Fruit fly (Drosophila melanogaster) whole organism, embryonic: ENCODE measurements around the gene mRpL4.

Experiments
- Awh ChIP-seq: fragments of 200-800 bp; sonication (Bioruptor generic); IDR thresholded peaks from 2 replicates; pipeline ENCODE4, ENCODE4 v1.3.6; 2022; ENCODE audit warnings: missing biosample characterization, missing genetic modification characterization
- Bdp1 ChIP-seq: fragments of 200-800 bp; sonication (Bioruptor generic); optimal IDR thresholded peaks from 3 replicates; lab custom pipeline; 2016; ENCODE audit warnings: missing biosample characterization, missing genetic modification characterization
- CG10959 ChIP-seq: fragments of 200-800 bp; sonication (Bioruptor generic); IDR thresholded peaks from 2 replicates; pipeline ENCODE4 v1.3.6; 2022; ENCODE audit warnings: missing biosample characterization, missing genetic modification characterization
- CG11093 ChIP-seq: fragments of 200-800 bp; sonication (Bioruptor generic); IDR thresholded peaks from 3 replicates; pipeline ENCODE4 v1.3.6; 2022; ENCODE audit warnings: missing biosample characterization, missing genetic modification characterization
- CG12104 ChIP-seq: fragments of 200-800 bp; sonication (Bioruptor generic); optimal IDR thresholded peaks from 3 replicates; lab custom pipeline; 2016; ENCODE audit warnings: missing biosample characterization, missing genetic modification characterization
- CG12391 ChIP-seq: fragments of 200-800 bp; sonication (Bioruptor generic); optimal IDR thresholded peaks from 3 replicates; lab custom pipeline; 2018; ENCODE audit warnings: missing biosample characterization, mild to moderate bottlenecking, missing genetic modification characterization, moderate library complexity
- CG15696 ChIP-seq: fragments of 200-800 bp; sonication (Bioruptor generic); optimal IDR thresholded peaks from 2 replicates; lab custom pipeline; 2019; ENCODE audit warnings: missing biosample characterization, mild to moderate bottlenecking, missing genetic modification characterization, moderate library complexity
- CG16813 ChIP-seq: fragments of 200-800 bp; sonication (Bioruptor generic); IDR thresholded peaks from 3 replicates; pipeline ENCODE4 v1.3.6; 2022; ENCODE audit warnings: missing biosample characterization, missing genetic modification characterization; ENCODE audit not compliant: partially characterized antibody
- CG18764 ChIP-seq: fragments of 200-800 bp; sonication (Bioruptor generic); optimal IDR thresholded peaks from 3 replicates; lab custom pipeline; 2016; ENCODE audit warnings: missing biosample characterization, missing genetic modification characterization
- CG2202 ChIP-seq: fragments of 200-800 bp; sonication (Bioruptor generic); optimal IDR thresholded peaks from 2 replicates; lab custom pipeline; 2018; ENCODE audit warnings: missing biosample characterization, mild to moderate bottlenecking, missing genetic modification characterization
- CG32532 ChIP-seq: fragments of 200-800 bp; sonication (Bioruptor generic); IDR thresholded peaks from 2 replicates; pipeline ENCODE4 v1.3.6; 2022; ENCODE audit warnings: missing biosample characterization, missing genetic modification characterization
- CG4360 ChIP-seq: fragments of 200-800 bp; sonication (Bioruptor generic); IDR thresholded peaks from 2 replicates; pipeline ENCODE4 v1.3.6; 2022; ENCODE audit warnings: missing biosample characterization, missing genetic modification characterization
- CG4854 ChIP-seq: fragments of 200-800 bp; sonication (Bioruptor generic); optimal IDR thresholded peaks from 2 replicates; lab custom pipeline; 2016; ENCODE audit warnings: missing biosample characterization, missing genetic modification characterization, inconsistent platforms
- CG6791 ChIP-seq: fragments of 200-800 bp; sonication (Bioruptor generic); IDR thresholded peaks from 3 replicates; pipeline ENCODE4 v1.3.6; 2022; ENCODE audit warnings: missing biosample characterization, missing genetic modification characterization; ENCODE audit not compliant: partially characterized antibody
- CG7357 ChIP-seq: fragments of 200-800 bp; sonication (Bioruptor generic); IDR thresholded peaks from 3 replicates; pipeline ENCODE4 v1.3.6; 2022; ENCODE audit warnings: missing biosample characterization, missing genetic modification characterization
- CG8089 ChIP-seq: fragments of 200-800 bp; sonication (Bioruptor generic); optimal IDR thresholded peaks from 3 replicates; lab custom pipeline; 2016; ENCODE audit warnings: missing biosample characterization, missing genetic modification characterization
- CG8281 ChIP-seq: fragments of 200-800 bp; sonication (Bioruptor generic); optimal IDR thresholded peaks from 2 replicates; lab custom pipeline; 2018; ENCODE audit warnings: missing biosample characterization, mild to moderate bottlenecking, missing genetic modification characterization, moderate library complexity
- CG9215 ChIP-seq: fragments of 200-800 bp; sonication (Bioruptor generic); IDR thresholded peaks from 2 replicates; pipeline ENCODE4 v1.3.6; 2022; ENCODE audit warnings: missing biosample characterization, missing genetic modification characterization
- CG9932 ChIP-seq: fragments of 200-800 bp; sonication (Bioruptor generic); IDR thresholded peaks from 2 replicates; pipeline ENCODE4 v1.3.6; 2022; ENCODE audit warnings: missing biosample characterization, missing genetic modification characterization
- Chrac-16 ChIP-seq: fragments of 200-800 bp; sonication (Bioruptor generic); optimal IDR thresholded peaks from 3 replicates; lab custom pipeline; 2016; ENCODE audit warnings: missing biosample characterization, missing genetic modification characterization
- CkIIα-i1 ChIP-seq: fragments of 200-800 bp; sonication (Bioruptor generic); IDR thresholded peaks from 2 replicates; pipeline ENCODE4 v1.3.6; 2022; ENCODE audit warnings: missing biosample characterization, missing genetic modification characterization
- CoRest ChIP-seq: fragments of 200-800 bp; sonication (Bioruptor generic); optimal IDR thresholded peaks from 3 replicates; lab custom pipeline; 2018; ENCODE audit warnings: missing biosample characterization, mild to moderate bottlenecking, missing genetic modification characterization, moderate library complexity
- D ChIP-seq, 2 experiments: fragments of 200-800 bp in 1 of 2; fragments of >200 bp in 1 of 2; sonication (Bioruptor generic) in 1 of 2; optimal IDR thresholded peaks; 2 replicates in 1 of 2; 3 replicates in 1 of 2; lab custom pipeline; 2017; ENCODE audit warnings: mild to moderate bottlenecking in 1 of 2, missing biosample characterization in 1 of 2, missing genetic modification characterization in 1 of 2, missing genetic modification reagents in 1 of 2
- Ets97D ChIP-seq: fragments of 200-800 bp; sonication (Bioruptor generic); optimal IDR thresholded peaks from 3 replicates; lab custom pipeline; 2016; ENCODE audit warnings: missing biosample characterization, missing genetic modification characterization
- Fer1 ChIP-seq: fragments of 200-800 bp; sonication (Bioruptor generic); optimal IDR thresholded peaks from 2 replicates; lab custom pipeline; 2017; ENCODE audit warnings: missing biosample characterization, mild to moderate bottlenecking, missing genetic modification characterization
- Hand ChIP-seq: fragments of 200-800 bp; sonication (Bioruptor generic); optimal IDR thresholded peaks from 2 replicates; lab custom pipeline; 2017; ENCODE audit warnings: mild to moderate bottlenecking, missing biosample characterization, missing genetic modification reagents, missing genetic modification characterization
- Hmx ChIP-seq: fragments of 200-800 bp; sonication (Bioruptor generic); optimal IDR thresholded peaks from 2 replicates; lab custom pipeline; 2016; ENCODE audit warnings: missing biosample characterization, missing genetic modification characterization
- Lhr ChIP-seq: fragments of 200-800 bp; sonication (Bioruptor generic); optimal IDR thresholded peaks from 3 replicates; lab custom pipeline; 2017; ENCODE audit warnings: mild to moderate bottlenecking, missing biosample characterization, missing genetic modification reagents, missing genetic modification characterization
- NFAT ChIP-seq: fragments of 200-800 bp; sonication (Bioruptor generic); IDR thresholded peaks from 2 replicates; pipeline ENCODE4 v1.3.6; 2022; ENCODE audit warnings: missing biosample characterization, missing genetic modification characterization
- Sin3A ChIP-seq: fragments of >200 bp; optimal IDR thresholded peaks from 2 replicates; lab custom pipeline; 2018
- Taf1 ChIP-seq: fragments of 200-800 bp; sonication (Bioruptor generic); IDR thresholded peaks from 2 replicates; pipeline ENCODE4 v1.3.6; 2022; ENCODE audit warnings: missing biosample characterization, missing genetic modification characterization
- Tbp ChIP-seq: fragments of >200 bp; optimal IDR thresholded peaks from 2 replicates; lab custom pipeline; 2018; ENCODE audit warnings: missing biosample characterization, missing genetic modification characterization
- bab2 ChIP-seq: fragments of 200-800 bp; sonication (Bioruptor generic); optimal IDR thresholded peaks from 2 replicates; lab custom pipeline; 2016; ENCODE audit warnings: missing biosample characterization, missing genetic modification characterization
- bbx ChIP-seq: fragments of 200-800 bp; sonication (Bioruptor generic); IDR thresholded peaks from 2 replicates; pipeline ENCODE4 v1.3.6; 2022; ENCODE audit warnings: missing biosample characterization, missing genetic modification characterization; ENCODE audit not compliant: partially characterized antibody
- cas ChIP-seq: fragments of 200-800 bp; sonication (Bioruptor generic); IDR thresholded peaks from 2 replicates; pipeline ENCODE4 v1.3.6; 2022; ENCODE audit warnings: missing biosample characterization, missing genetic modification characterization
- caup ChIP-seq: fragments of 200-800 bp; sonication (Bioruptor generic); optimal IDR thresholded peaks from 3 replicates; lab custom pipeline; 2017; ENCODE audit warnings: missing biosample characterization, mild to moderate bottlenecking, missing genetic modification characterization, moderate library complexity; ENCODE audit not compliant: severe bottlenecking
- dmrt11E ChIP-seq: fragments of 200-800 bp; sonication (Bioruptor generic); optimal IDR thresholded peaks from 3 replicates; lab custom pipeline; 2018; ENCODE audit warnings: missing biosample characterization, mild to moderate bottlenecking, missing genetic modification characterization, moderate library complexity
- exex ChIP-seq: fragments of 200-800 bp; sonication (Bioruptor generic); optimal IDR thresholded peaks from 4 replicates; lab custom pipeline; 2018; ENCODE audit warnings: missing biosample characterization, mild to moderate bottlenecking, missing genetic modification characterization, moderate library complexity
- gcm ChIP-seq: fragments of 200-800 bp; sonication (Bioruptor generic); optimal IDR thresholded peaks from 2 replicates; lab custom pipeline; 2019; ENCODE audit warnings: missing biosample characterization, mild to moderate bottlenecking, missing genetic modification characterization, moderate library complexity
- gfzf ChIP-seq: fragments of 200-800 bp; sonication (Bioruptor generic); optimal IDR thresholded peaks from 2 replicates; lab custom pipeline; 2016; ENCODE audit warnings: missing biosample characterization, mild to moderate bottlenecking, missing genetic modification characterization, moderate library complexity
- jing ChIP-seq: fragments of 200-800 bp; sonication (Bioruptor generic); optimal IDR thresholded peaks from 2 replicates; lab custom pipeline; 2018; ENCODE audit warnings: missing biosample characterization, mild to moderate bottlenecking, missing genetic modification characterization
- jumu ChIP-seq: fragments of 200-800 bp; sonication (Bioruptor generic); optimal IDR thresholded peaks from 3 replicates; lab custom pipeline; 2016; ENCODE audit warnings: missing biosample characterization, missing genetic modification characterization
- lilli ChIP-seq: fragments of 200-800 bp; sonication (Bioruptor generic); optimal IDR thresholded peaks from 3 replicates; lab custom pipeline; 2016; ENCODE audit warnings: missing biosample characterization, missing genetic modification characterization
- luna ChIP-seq: fragments of 200-800 bp; sonication (Bioruptor generic); optimal IDR thresholded peaks from 2 replicates; lab custom pipeline; 2016; ENCODE audit warnings: missing biosample characterization, missing genetic modification characterization
- nmo ChIP-seq: fragments of 200-800 bp; sonication (Bioruptor generic); optimal IDR thresholded peaks from 2 replicates; lab custom pipeline; 2018; ENCODE audit warnings: missing biosample characterization, mild to moderate bottlenecking, missing genetic modification characterization, moderate library complexity
- sna ChIP-seq: fragments of 200-800 bp; sonication (Bioruptor generic); IDR thresholded peaks from 2 replicates; pipeline ENCODE4 v1.3.6; 2022; ENCODE audit warnings: missing biosample characterization, missing genetic modification characterization; ENCODE audit not compliant: partially characterized antibody
- so ChIP-seq: fragments of 200-800 bp; sonication (Bioruptor generic); IDR thresholded peaks from 3 replicates; pipeline ENCODE4 v1.3.6; 2022; ENCODE audit warnings: missing biosample characterization, missing genetic modification characterization
- sob ChIP-seq: fragments of 200-800 bp; sonication (Bioruptor generic); IDR thresholded peaks from 2 replicates; pipeline ENCODE4 v1.3.6; 2022; ENCODE audit warnings: missing biosample characterization, missing genetic modification characterization
- sqz ChIP-seq: fragments of 200-800 bp; sonication (Bioruptor generic); optimal IDR thresholded peaks from 3 replicates; lab custom pipeline; 2018; ENCODE audit warnings: missing biosample characterization, mild to moderate bottlenecking, missing genetic modification characterization
- zen ChIP-seq: fragments of 200-800 bp; sonication (Bioruptor generic); optimal IDR thresholded peaks from 3 replicates; lab custom pipeline; 2018; ENCODE audit warnings: missing biosample characterization, mild to moderate bottlenecking, missing genetic modification characterization, moderate library complexity

Gene mRpL4

dm6 chr2L:16350160-16350633 is 21.3 kb upstream of the mRpL4 start (continued):
- TF ChIP-seq bab2 (peak; percentile 54), Tbp (GFP tag; lab: Kevin White, UChicago) (no peak), D (optimal IDR thresholded peaks at IDR 0.05; lab: Kevin White, UChicago) (no peak), D (GFP tag; optimal IDR thresholded peaks at IDR 0.05; lab: Kevin White, UChicago) (peak; percentile 50), CkIIα-i1 (GFP tag; lab: Robert Waterston, UW) (no peak), CG12391 (peak; percentile 81), CG8089 (GFP tag; lab: Kevin White, UChicago) (peak; percentile 19), CG12104 (GFP tag; lab: Kevin White, UChicago) (no peak), so (GFP tag; lab: Robert Waterston, UW) (peak; percentile 75), jing (peak; percentile 34), CG2202 (tag; lab: Kevin White, UChicago) (no peak), bbx (GFP tag; lab: Robert Waterston, UW) (peak; percentile 72), Hand (GFP tag; lab: Kevin White, UChicago) (peak; percentile 34), Lhr (GFP tag; lab: Kevin White, UChicago) (no peak), Taf1 (GFP tag; lab: Robert Waterston, UW) (peak; percentile 62; the same call in 1 of the 2 replicates), CG8281 (tag; lab: Kevin White, UChicago) (peak; percentile 45), Chrac-16 (GFP tag; lab: Kevin White, UChicago) (peak; percentile 67), CoRest (tag; lab: Kevin White, UChicago) (peak; percentile 82), CG15696 (peak; percentile 59), CG18764 (peak; percentile 1), CG11093 (GFP tag; lab: Robert Waterston, UW) (peak; percentile 51; the same call in 2 of the 3 replicates), dmrt11E (peak; percentile 54), CG4360 (GFP tag; lab: Robert Waterston, UW) (no peak), NFAT (peak; percentile 85), Hmx (no peak), luna (GFP tag; lab: Kevin White, UChicago) (no peak), CG6791 (peak; percentile 54), zen (tag; lab: Kevin White, UChicago) (peak; percentile 47), exex (tag; lab: Kevin White, UChicago) (peak; percentile 23), Fer1 (GFP tag; lab: Kevin White, UChicago) (peak; percentile 65), CG7357 (GFP tag; lab: Robert Waterston, UW) (peak; percentile 65; the same call in 1 of the 3 replicates), sqz (peak; percentile 82), Sin3A (lab: Kevin White, UChicago) (no peak), CG32532 (GFP tag; lab: Robert Waterston, UW) (peak; percentile 74), Bdp1 (GFP tag; lab: Kevin White, UChicago) (no peak), CG9932 (GFP tag; lab: Robert Waterston, UW) (peak; percentile 90), sna (GFP tag; lab: Robert Waterston, UW) (peak; percentile 51; the same call in 1 of the 2 replicates), jumu (GFP tag; lab: Kevin White, UChicago) (peak; percentile 71), CG9215 (peak; percentile 76), cas (no peak), Ets97D (GFP tag; lab: Kevin White, UChicago) (peak; percentile 44), CG16813 (GFP tag; lab: Robert Waterston, UW) (peak; percentile 41; the same call in 2 of the 3 replicates), gcm (GFP tag; lab: Kevin White, UChicago) (no peak), nmo (peak; percentile 78), lilli (GFP tag; lab: Kevin White, UChicago) (peak; percentile 72), CG10959 (GFP tag; lab: Robert Waterston, UW) (no peak; the same call in 1 of the 2 replicates), caup (peak; percentile 68), CG4854 (GFP tag; lab: Kevin White, UChicago) (no peak), Awh (GFP tag; lab: Robert Waterston, UW) (peak; percentile 69), sob (GFP tag; lab: Robert Waterston, UW) (peak; percentile 80), gfzf (GFP tag; lab: Kevin White, UChicago) (peak; percentile 8)
